Fruit fly (Drosophila melanogaster) whole organism, wandering third instar larva: ENCODE measurements around the gene brwl.

Experiments used
- Abd-B ChIP-seq: fragments of >200 bp; optimal IDR thresholded peaks from 2 replicates; lab custom pipeline; 2017; ENCODE audit warnings: missing biosample characterization, missing genetic modification characterization
- CG32264 ChIP-seq: fragments of 200-800 bp; sonication (Bioruptor generic); optimal IDR thresholded peaks from 2 replicates; lab custom pipeline; 2016; ENCODE audit warnings: missing biosample characterization, missing genetic modification characterization
- CG9705 ChIP-seq: fragments of 200-800 bp; sonication (Bioruptor generic); optimal IDR thresholded peaks from 2 replicates; lab custom pipeline; 2018; ENCODE audit warnings: missing biosample characterization, mild to moderate bottlenecking, missing genetic modification characterization
- CrebA ChIP-seq: fragments of 200-800 bp; sonication (Bioruptor generic); optimal IDR thresholded peaks from 2 replicates; lab custom pipeline; 2016; ENCODE audit warnings: missing biosample characterization, mild to moderate bottlenecking, missing genetic modification characterization, borderline replicate concordance
- Dfd ChIP-seq: fragments of >200 bp; optimal IDR thresholded peaks from 2 replicates; lab custom pipeline; 2017; ENCODE audit warnings: missing biosample characterization, missing genetic modification characterization
- Dif ChIP-seq: fragments of 200-275, 200-300 bp; sonication (Bioruptor generic); optimal IDR thresholded peaks from 2 replicates; lab custom pipeline; 2018; ENCODE audit warnings: missing biosample characterization, missing genetic modification characterization; ENCODE audit not compliant: partially characterized antibody
- GATAd ChIP-seq: sonication (Bioruptor generic); optimal IDR thresholded peaks from 2 replicates; lab custom pipeline; 2016; ENCODE audit warnings: missing biosample characterization, missing genetic modification characterization
- HLH106 ChIP-seq: fragments of 200-800 bp; optimal IDR thresholded peaks from 3 replicates; lab custom pipeline; 2019; ENCODE audit warnings: missing biosample characterization, mild to moderate bottlenecking, missing genetic modification characterization, moderate library complexity
- Hnf4 ChIP-seq: fragments of 200-800 bp; sonication (Bioruptor generic); optimal IDR thresholded peaks from 2 replicates; lab custom pipeline; 2016; ENCODE audit warnings: missing biosample characterization, mild to moderate bottlenecking, missing genetic modification characterization
- Hr78 ChIP-seq: fragments of >200 bp; optimal IDR thresholded peaks from 2 replicates; lab custom pipeline; 2017; ENCODE audit warnings: missing biosample characterization, missing genetic modification characterization
- Hr83 ChIP-seq: fragments of 200-300 bp; sonication (Bioruptor generic); optimal IDR thresholded peaks from 2 replicates; lab custom pipeline; 2016; ENCODE audit warnings: missing biosample characterization, mild to moderate bottlenecking, missing genetic modification characterization, moderate library complexity; ENCODE audit not compliant: poor library complexity, severe bottlenecking
- Jra ChIP-seq: sonication (Bioruptor generic); optimal IDR thresholded peaks from 2 replicates; lab custom pipeline; 2016; ENCODE audit warnings: missing biosample characterization, missing genetic modification characterization
- Mio ChIP-seq: sonication (Bioruptor generic); optimal IDR thresholded peaks from 2 replicates; lab custom pipeline; 2016; ENCODE audit warnings: missing biosample characterization, missing genetic modification characterization
- Myc ChIP-seq: fragments of >200 bp; optimal IDR thresholded peaks from 2 replicates; lab custom pipeline; 2017
- N ChIP-seq: fragments of >200 bp; optimal IDR thresholded peaks from 2 replicates; lab custom pipeline; 2018; ENCODE audit warnings: missing biosample characterization, missing external identifiers, missing genetic modification characterization
- OdsH ChIP-seq: fragments of 200-800 bp; sonication (Bioruptor generic); optimal IDR thresholded peaks from 2 replicates; lab custom pipeline; 2016; ENCODE audit warnings: missing biosample characterization, mild to moderate bottlenecking, missing genetic modification characterization
- Rel ChIP-seq, 2 experiments: fragments of 200-800 bp; sonication (Bioruptor generic) in 1 of 2; optimal IDR thresholded peaks; 2 replicates in 1 of 2; 3 replicates in 1 of 2; lab custom pipeline; 2016 to 2019; ENCODE audit warnings: mild to moderate bottlenecking in 2 of 2, missing biosample characterization in 2 of 2, missing genetic modification characterization in 2 of 2, moderate library complexity in 1 of 2
- Sp1 ChIP-seq: fragments of 200-800 bp; sonication (Bioruptor generic); optimal IDR thresholded peaks from 3 replicates; lab custom pipeline; 2019; ENCODE audit warnings: missing biosample characterization, mild to moderate bottlenecking, missing genetic modification characterization, moderate library complexity
- Vsx2 ChIP-seq: fragments of 200-300, 225-300 bp; sonication (Bioruptor generic); optimal IDR thresholded peaks from 2 replicates; lab custom pipeline; 2018; ENCODE audit warnings: missing biosample characterization, missing genetic modification characterization; ENCODE audit not compliant: partially characterized antibody
- br ChIP-seq: fragments of 200-800 bp; sonication (Bioruptor generic); optimal IDR thresholded peaks from 2 replicates; lab custom pipeline; 2016; ENCODE audit warnings: missing biosample characterization, missing genetic modification characterization
- brk ChIP-seq: fragments of 200-800 bp; sonication (Bioruptor generic); optimal IDR thresholded peaks from 2 replicates; lab custom pipeline; 2016; ENCODE audit warnings: missing biosample characterization, mild to moderate bottlenecking, missing genetic modification characterization
- dl ChIP-seq, 2 experiments: fragments of 175-275, 200-275 bp in 1 of 2; fragments of 200-275 bp in 1 of 2; sonication (Bioruptor generic); optimal IDR thresholded peaks; lab custom pipeline; 2018; ENCODE audit warnings: mild to moderate bottlenecking in 2 of 2, missing biosample characterization in 2 of 2, missing genetic modification characterization in 2 of 2, moderate library complexity in 2 of 2; ENCODE audit not compliant: partially characterized antibody in 2 of 2, insufficient read depth in 1 of 2
- dmrt93B ChIP-seq: fragments of 200-800 bp; sonication (Bioruptor generic); optimal IDR thresholded peaks from 2 replicates; lab custom pipeline; 2018; ENCODE audit warnings: missing biosample characterization, mild to moderate bottlenecking, missing genetic modification characterization
- dsf ChIP-seq: sonication (Bioruptor generic); optimal IDR thresholded peaks from 2 replicates; lab custom pipeline; 2016; ENCODE audit warnings: missing biosample characterization, missing genetic modification characterization, borderline replicate concordance
- ey ChIP-seq: fragments of 200-800 bp; sonication (Bioruptor generic); optimal IDR thresholded peaks from 2 replicates; lab custom pipeline; 2016; ENCODE audit warnings: missing biosample characterization, missing genetic modification characterization
- foxo ChIP-seq, 2 experiments: fragments of 200-800 bp; sonication (Bioruptor generic); optimal IDR thresholded peaks; 2 replicates in 1 of 2; 3 replicates in 1 of 2; lab custom pipeline; 2016 to 2017; ENCODE audit warnings: missing biosample characterization in 2 of 2, missing genetic modification characterization in 2 of 2
- fru ChIP-seq: fragments of 200-800 bp; sonication (Bioruptor generic); optimal IDR thresholded peaks from 3 replicates; lab custom pipeline; 2016; ENCODE audit warnings: missing biosample characterization, mild to moderate bottlenecking, missing genetic modification characterization
- h ChIP-seq: fragments of 200-800 bp; sonication (Bioruptor generic); optimal IDR thresholded peaks from 3 replicates; lab custom pipeline; 2016; ENCODE audit warnings: missing biosample characterization, mild to moderate bottlenecking, missing genetic modification characterization
- jim ChIP-seq: fragments of 175-275, 200-325 bp; sonication (Bioruptor generic); optimal IDR thresholded peaks from 2 replicates; lab custom pipeline; 2016; ENCODE audit warnings: missing biosample characterization, mild to moderate bottlenecking, missing genetic modification characterization
- lola ChIP-seq: fragments of >200 bp; optimal IDR thresholded peaks from 2 replicates; lab custom pipeline; 2017; ENCODE audit warnings: missing biosample characterization, missing genetic modification characterization
- pan ChIP-seq: fragments of >200 bp; optimal IDR thresholded peaks from 2 replicates; lab custom pipeline; 2017
- psq ChIP-seq: fragments of 200-800 bp; sonication (Bioruptor generic); optimal IDR thresholded peaks from 3 replicates; lab custom pipeline; 2017; ENCODE audit warnings: missing biosample characterization, mild to moderate bottlenecking, missing genetic modification characterization, moderate library complexity
- rgr ChIP-seq: fragments of 200-800 bp; sonication (Bioruptor generic); optimal IDR thresholded peaks from 3 replicates; lab custom pipeline; 2016; ENCODE audit warnings: missing biosample characterization, mild to moderate bottlenecking, missing genetic modification characterization
- sage ChIP-seq: fragments of 200-800 bp; sonication (Bioruptor generic); optimal IDR thresholded peaks from 2 replicates; lab custom pipeline; 2016; ENCODE audit warnings: missing biosample characterization, mild to moderate bottlenecking, missing genetic modification characterization
- sv ChIP-seq: fragments of 200-800 bp; sonication (Bioruptor generic); optimal IDR thresholded peaks from 3 replicates; lab custom pipeline; 2016; ENCODE audit warnings: missing biosample characterization, missing genetic modification characterization
- tai ChIP-seq: sonication (Bioruptor generic); optimal IDR thresholded peaks from 2 replicates; lab custom pipeline; 2016; ENCODE audit warnings: missing biosample characterization, missing genetic modification characterization
- usp ChIP-seq: fragments of >200 bp; optimal IDR thresholded peaks from 2 replicates; lab custom pipeline; 2017; ENCODE audit warnings: missing biosample characterization, missing genetic modification characterization
- woc ChIP-seq: sonication (Bioruptor generic); optimal IDR thresholded peaks from 2 replicates; lab custom pipeline; 2016; ENCODE audit warnings: missing biosample characterization, mild to moderate bottlenecking, missing genetic modification characterization

brwl gene

DNA sequence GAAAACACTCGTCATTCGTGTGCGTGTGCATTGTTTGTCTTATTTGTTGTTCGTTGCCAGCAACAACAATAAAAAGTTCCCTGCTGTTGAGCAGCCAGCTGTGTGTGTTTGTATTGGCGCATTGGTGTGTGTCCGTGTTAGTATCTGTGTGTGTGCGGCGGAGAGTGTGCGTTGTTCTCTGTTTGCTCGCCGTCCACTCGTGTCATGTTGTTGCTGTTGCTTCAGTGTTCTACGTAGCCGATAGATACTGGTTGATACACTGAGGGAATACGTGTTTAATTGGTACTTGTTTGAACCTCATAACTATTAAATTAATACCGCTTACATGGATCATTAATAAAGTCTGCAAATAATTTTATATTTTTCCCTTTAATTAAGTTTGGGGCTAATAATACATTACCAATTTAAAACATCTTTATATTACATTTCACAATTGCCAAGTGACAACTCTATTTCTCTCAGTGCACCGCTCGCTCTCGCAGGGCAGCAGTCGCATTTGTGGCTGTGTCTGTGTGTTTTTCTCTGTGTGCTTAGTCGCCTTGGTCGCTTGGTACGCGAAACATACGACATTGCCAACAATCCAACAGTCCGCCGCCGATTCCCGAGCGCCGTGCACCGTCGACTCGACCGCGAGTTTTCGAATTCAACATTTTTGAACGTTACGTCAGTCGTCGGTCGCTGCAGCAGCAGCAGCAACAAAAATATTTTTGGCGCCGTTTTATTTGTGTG, at the start of gene brwl:
TSS of gene brwl (plus strand) at position 531 of the 729 bp plus-strand sequence.
- TF ChIP-seq dl (GFP tag; optimal IDR thresholded peaks at IDR 0.05; lab: Kevin White, UChicago; ENCODE audit: insufficient read depth in 1 of 2, partially characterized antibody in 2 of 2) (peak in 1 of 2 experiments; percentile 26), lola (GFP tag; lab: Kevin White, UChicago) (no peak), CG9705 (GFP tag; lab: Kevin White, UChicago) (peak; percentile 95), brk (GFP tag; lab: Kevin White, UChicago) (peak; percentile 97), br (GFP tag; lab: Kevin White, UChicago) (peak; percentile 98), h (GFP tag; lab: Kevin White, UChicago) (peak; percentile 99), fru (peak; percentile 99), jim (GFP tag; lab: Kevin White, UChicago) (peak; percentile 27), Dif (peak; percentile 45), N (peak; percentile 63), Hr83 (GFP tag; lab: Kevin White, UChicago) (peak; percentile 72), usp (GFP tag; lab: Kevin White, UChicago) (no peak), Myc (lab: Kevin White, UChicago) (no peak), Dfd (peak; percentile 91), woc (peak; percentile 94), pan (lab: Kevin White, UChicago) (no peak), sv (GFP tag; lab: Kevin White, UChicago) (peak; percentile 97), Hr78 (GFP tag; lab: Kevin White, UChicago) (peak; percentile 26), Sp1 (peak; percentile 98), tai (peak; percentile 97), Hnf4 (GFP tag; lab: Kevin White, UChicago) (peak; percentile 96), Rel (GFP tag; optimal IDR thresholded peaks at IDR 0.05; lab: Kevin White, UChicago) (peak; percentile 97), Rel (tag; optimal IDR thresholded peaks at IDR 0.05; lab: Kevin White, UChicago) (peak; percentile 70), foxo (GFP tag; optimal IDR thresholded peaks at IDR 0.05; lab: Kevin White, UChicago) (peak; percentile 91 to 99), Abd-B (GFP tag; lab: Kevin White, UChicago) (no peak), CG32264 (GFP tag; lab: Kevin White, UChicago) (peak; percentile 95), sage (GFP tag; lab: Kevin White, UChicago) (peak; percentile 94), Jra (GFP tag; lab: Kevin White, UChicago) (peak; percentile 97), dmrt93B (peak; percentile 96), dsf (GFP tag; lab: Kevin White, UChicago) (peak; percentile 90), OdsH (peak; percentile 99), ey (GFP tag; lab: Kevin White, UChicago) (peak; percentile 99), rgr (peak; percentile 98), CrebA (GFP tag; lab: Kevin White, UChicago) (peak; percentile 93), GATAd (GFP tag; lab: Kevin White, UChicago) (peak; percentile 92), psq (GFP tag; lab: Kevin White, UChicago) (peak; percentile 97), Vsx2 (GFP tag; lab: Kevin White, UChicago) (no peak), HLH106 (tag; lab: Kevin White, UChicago) (peak; percentile 97), Mio (GFP tag; lab: Kevin White, UChicago) (peak; percentile 57)
